Worm (Caenorhabditis elegans): ENCODE data around the gene eif-2Bepsilon.

DNA sequence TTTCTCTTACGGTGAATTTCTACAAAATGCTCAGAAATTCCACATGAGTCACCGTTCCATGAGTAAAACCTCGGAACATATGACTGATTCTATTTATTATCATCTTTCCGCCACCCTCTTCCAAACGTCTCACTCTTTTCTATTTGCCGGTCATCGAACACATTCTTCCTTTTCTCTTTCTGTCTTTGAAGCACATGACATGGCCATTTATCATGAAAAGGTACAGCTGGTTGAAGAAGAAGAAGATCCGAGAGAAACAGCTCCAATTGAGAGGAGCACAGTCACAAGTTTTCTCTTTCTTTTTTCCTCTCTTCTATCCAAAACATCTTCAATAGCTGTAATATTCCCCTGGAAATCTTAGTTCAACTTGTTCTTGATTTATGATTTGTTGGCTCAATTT is 45.4 kb downstream of the eif-2Bepsilon start, which contains the start of gene cup-16:
- TF ChIP-seq elt-3 (tag; optimal IDR thresholded peaks at IDR 0.05) (no peak), pqm-1 (tag; optimal IDR thresholded peaks at IDR 0.05) (no peak), nhr-28 (tag; optimal IDR thresholded peaks at IDR 0.05) (no peak)

Data from whole organism, L3 larva.